Fruit fly (Drosophila melanogaster): Measurements from ENCODE around the gene gdrd.

gdrd gene

DNA sequence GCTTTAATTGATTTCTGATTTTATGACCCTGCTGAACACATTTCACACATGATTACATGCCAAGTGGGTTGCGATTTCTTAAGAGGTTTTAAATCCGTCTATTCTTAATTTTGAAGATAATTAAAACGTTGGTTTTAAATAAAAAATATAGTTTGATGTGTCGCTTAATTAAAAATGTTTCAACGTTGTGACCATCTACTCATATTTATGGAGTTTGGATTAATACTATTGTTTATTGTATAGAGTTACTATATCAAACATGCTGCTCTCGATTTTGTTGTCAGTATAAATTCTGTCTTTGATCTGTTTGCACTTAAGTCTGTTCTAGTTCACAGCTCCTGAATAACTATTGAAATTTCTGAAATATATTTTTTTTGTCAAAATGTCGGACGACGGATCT lies at the start of gene gdrd:
Gene gdrd (plus strand): TSS at position 301 of the 400 bp plus-strand sequence.
- TF ChIP-seq EcR (GFP tag; optimal IDR thresholded peaks at IDR 0.05) (no peak), pan (optimal IDR thresholded peaks at IDR 0.05) (no peak), usp (GFP tag; optimal IDR thresholded peaks at IDR 0.05) (no peak), Dll (optimal IDR thresholded peaks at IDR 0.05) (no peak), CG8478 (optimal IDR thresholded peaks at IDR 0.05) (no peak), psq (optimal IDR thresholded peaks at IDR 0.05) (no peak)

DNA sequence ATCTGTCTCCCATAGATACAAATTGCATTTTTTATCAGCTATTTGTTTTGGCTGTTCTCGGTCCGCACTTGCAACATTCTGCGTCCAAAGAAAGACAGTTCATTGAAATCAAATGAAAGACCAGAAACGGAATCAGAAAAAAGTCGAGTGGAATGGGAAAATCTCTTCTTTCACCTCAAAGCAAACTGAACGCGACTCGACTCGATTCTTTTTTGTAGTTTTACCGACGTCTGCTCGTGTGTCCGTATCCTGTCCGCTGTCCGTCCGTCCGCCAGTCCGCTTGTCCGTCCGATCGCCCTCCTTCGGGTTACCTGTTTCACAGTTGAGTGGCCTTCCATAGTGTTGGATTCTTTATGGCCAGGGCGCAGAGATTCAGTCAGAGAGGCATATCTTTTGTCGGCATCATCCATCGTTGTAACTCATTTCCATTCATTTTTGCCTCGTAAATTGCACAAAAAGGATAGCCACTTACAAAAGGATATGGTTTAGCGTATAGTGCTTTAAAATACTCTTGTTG lies 49.1 kb upstream of the gdrd start:
- TF ChIP-seq pan (optimal IDR thresholded peaks at IDR 0.05) (no peak), psq (optimal IDR thresholded peaks at IDR 0.05) (no peak), CG8478 (optimal IDR thresholded peaks at IDR 0.05) (no peak), usp (GFP tag; optimal IDR thresholded peaks at IDR 0.05) (no peak), EcR (GFP tag; optimal IDR thresholded peaks at IDR 0.05) (no peak), Dll (optimal IDR thresholded peaks at IDR 0.05) (no peak)

DNA sequence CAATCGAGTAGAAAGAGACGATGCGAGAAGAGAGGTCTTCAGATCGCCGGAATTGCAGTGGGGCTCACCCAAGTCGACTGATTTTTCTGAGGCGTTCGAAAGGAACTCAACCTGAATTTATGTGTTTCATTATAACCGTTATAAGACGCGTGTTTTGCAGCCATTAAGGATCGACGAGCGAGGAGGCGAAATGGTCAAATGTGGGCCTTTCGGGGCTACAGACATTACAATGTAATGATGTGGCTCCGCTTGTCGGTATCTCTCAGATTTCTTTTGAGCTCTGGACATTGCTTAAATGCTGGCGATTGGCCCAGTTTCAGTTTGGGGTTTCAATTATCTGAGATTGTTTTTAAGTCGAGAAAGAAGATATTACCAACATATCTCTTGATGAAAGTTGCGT lies 48.3 kb upstream of the gdrd start:
- TF ChIP-seq usp (GFP tag; optimal IDR thresholded peaks at IDR 0.05) = no peak
- TF ChIP-seq Dll (optimal IDR thresholded peaks at IDR 0.05) = no peak
- no peak for TF ChIP-seq psq (optimal IDR thresholded peaks at IDR 0.05)
- TF ChIP-seq CG8478 (optimal IDR thresholded peaks at IDR 0.05) = no peak
- no peak for TF ChIP-seq pan (optimal IDR thresholded peaks at IDR 0.05)
- no peak for TF ChIP-seq EcR (GFP tag; optimal IDR thresholded peaks at IDR 0.05)

DNA sequence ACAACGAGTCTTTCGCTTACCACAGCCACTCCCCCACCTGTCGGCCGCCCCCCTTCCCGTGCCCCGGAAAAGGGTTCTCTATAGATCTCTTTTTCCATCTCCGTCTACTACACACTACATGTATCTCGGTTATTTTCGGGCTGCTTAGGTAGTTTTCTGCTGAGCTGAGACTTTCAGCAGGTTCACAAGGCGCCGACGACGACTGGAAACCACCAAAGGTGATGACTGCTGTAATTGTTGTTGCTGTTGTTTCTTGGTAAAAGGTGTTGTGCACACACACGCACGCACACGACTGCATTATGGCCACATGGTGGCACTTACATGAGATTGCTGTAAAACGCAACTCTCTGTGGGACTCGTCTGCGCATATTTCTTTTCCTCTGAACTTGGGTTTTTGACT lies 47.5 kb upstream of the gdrd start:
- TF ChIP-seq usp (GFP tag; optimal IDR thresholded peaks at IDR 0.05) (no peak), psq (optimal IDR thresholded peaks at IDR 0.05) (no peak), pan (optimal IDR thresholded peaks at IDR 0.05) (no peak), CG8478 (optimal IDR thresholded peaks at IDR 0.05) (no peak), Dll (optimal IDR thresholded peaks at IDR 0.05) (no peak), EcR (GFP tag; optimal IDR thresholded peaks at IDR 0.05) (no peak)

DNA sequence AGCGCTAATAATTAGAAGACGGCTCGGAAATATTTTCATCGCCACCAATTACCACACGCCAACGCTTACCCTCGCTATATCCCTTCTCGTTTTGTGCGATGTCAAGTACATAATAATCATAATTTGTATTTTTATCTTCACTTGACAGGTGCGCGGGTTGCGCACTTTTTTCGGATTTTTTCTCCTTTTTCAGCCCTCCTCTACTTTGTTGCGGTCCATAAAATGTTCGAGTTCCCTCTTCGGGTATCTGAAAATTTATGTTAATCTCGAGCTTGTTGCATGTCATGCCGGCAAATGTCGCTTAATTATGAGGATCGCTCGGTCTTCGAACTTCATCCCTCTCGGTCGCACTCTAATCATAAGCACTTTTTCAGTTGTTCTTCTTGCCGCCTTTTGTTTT lies 46.0 kb upstream of the gdrd start:
- TF ChIP-seq usp (GFP tag; optimal IDR thresholded peaks at IDR 0.05) = no peak
- no peak for TF ChIP-seq EcR (GFP tag; optimal IDR thresholded peaks at IDR 0.05)
- TF ChIP-seq pan (optimal IDR thresholded peaks at IDR 0.05) = no peak
- TF ChIP-seq psq (optimal IDR thresholded peaks at IDR 0.05) = no peak
- TF ChIP-seq CG8478 (optimal IDR thresholded peaks at IDR 0.05) = no peak
- TF ChIP-seq Dll (optimal IDR thresholded peaks at IDR 0.05) = no peak

DNA sequence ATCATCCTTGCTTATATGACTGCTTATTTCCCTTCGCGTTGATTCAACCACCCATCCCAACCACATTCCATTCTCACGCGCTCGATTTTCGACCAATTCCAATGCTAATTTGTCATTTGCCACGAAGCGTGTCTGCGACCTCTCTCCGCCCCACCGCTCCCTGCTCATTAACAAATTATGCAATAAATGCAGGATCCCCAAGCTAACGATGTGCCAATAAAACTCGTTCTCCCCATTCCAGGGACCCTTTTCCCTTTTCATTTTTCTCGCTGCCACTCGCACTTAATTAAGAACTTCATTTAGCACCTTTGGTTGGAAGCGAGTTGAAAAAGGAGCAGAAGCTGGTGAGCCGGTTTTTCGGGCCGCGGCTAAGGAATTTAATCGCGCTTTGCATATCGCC lies 45.2 kb upstream of the gdrd start:
- TF ChIP-seq CG8478 (optimal IDR thresholded peaks at IDR 0.05) (no peak), pan (optimal IDR thresholded peaks at IDR 0.05) (no peak), EcR (GFP tag; optimal IDR thresholded peaks at IDR 0.05) (no peak), psq (optimal IDR thresholded peaks at IDR 0.05) (no peak), usp (GFP tag; optimal IDR thresholded peaks at IDR 0.05) (no peak)

DNA sequence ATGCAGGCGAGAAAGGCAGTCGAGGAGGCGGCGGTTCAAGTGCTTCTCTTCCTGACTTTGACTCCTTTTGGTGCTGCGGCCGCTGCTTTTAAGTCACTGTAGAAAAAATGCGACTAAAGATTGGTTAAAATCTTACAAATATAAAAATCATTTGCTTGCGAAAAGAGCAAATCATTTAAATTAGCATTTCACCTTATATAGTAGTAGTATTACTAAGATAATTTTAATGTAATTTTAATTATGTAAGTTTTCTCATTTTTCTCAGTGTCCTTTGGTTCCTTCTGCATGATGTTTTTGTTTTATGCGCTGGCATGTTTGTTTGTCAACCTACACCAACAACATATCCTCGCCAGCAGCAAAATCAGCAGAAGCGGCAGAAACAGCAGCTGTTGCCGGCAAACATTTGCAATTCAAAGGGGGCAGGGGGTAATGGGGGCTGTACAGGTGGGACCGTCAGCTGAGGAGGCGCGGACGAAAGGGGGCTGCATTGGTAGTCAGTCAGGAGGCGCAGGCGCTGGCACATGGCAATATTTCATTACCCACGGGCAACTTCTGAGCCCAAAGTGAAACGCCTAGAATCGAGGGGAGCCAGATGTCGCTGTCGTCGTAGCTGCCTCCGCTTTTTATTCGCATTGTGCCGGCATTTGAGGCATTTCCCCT lies 43.8 kb upstream of the gdrd start:
- TF ChIP-seq EcR (GFP tag; optimal IDR thresholded peaks at IDR 0.05) = no peak
- no peak for TF ChIP-seq usp (GFP tag; optimal IDR thresholded peaks at IDR 0.05)
- no peak for TF ChIP-seq pan (optimal IDR thresholded peaks at IDR 0.05)
- TF ChIP-seq CG8478 (optimal IDR thresholded peaks at IDR 0.05) = no peak
- no peak for TF ChIP-seq Dll (optimal IDR thresholded peaks at IDR 0.05)
- TF ChIP-seq psq (optimal IDR thresholded peaks at IDR 0.05) = no peak

DNA sequence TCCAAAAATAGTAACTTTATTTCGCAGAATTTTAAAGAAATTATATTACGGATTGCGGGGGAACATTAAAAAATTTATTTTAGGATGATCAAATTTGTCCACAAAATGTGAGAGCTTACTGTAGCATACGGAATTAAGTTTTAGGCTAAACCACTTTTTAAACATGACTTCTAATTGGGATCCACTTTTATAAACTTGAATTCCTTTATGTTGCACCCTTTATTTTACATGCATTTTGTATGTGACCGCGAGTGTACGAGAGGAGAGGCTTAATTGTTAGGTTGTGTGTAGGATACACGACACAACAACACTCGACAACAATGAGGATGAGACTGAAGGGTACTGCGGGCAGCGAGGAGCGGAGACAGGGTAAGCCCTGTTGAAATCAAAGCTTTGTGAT lies 42.2 kb upstream of the gdrd start:
- TF ChIP-seq CG8478 (optimal IDR thresholded peaks at IDR 0.05) (no peak), usp (GFP tag; optimal IDR thresholded peaks at IDR 0.05) (no peak), Dll (optimal IDR thresholded peaks at IDR 0.05) (no peak), EcR (GFP tag; optimal IDR thresholded peaks at IDR 0.05) (no peak), pan (optimal IDR thresholded peaks at IDR 0.05) (no peak), psq (optimal IDR thresholded peaks at IDR 0.05) (no peak)

DNA sequence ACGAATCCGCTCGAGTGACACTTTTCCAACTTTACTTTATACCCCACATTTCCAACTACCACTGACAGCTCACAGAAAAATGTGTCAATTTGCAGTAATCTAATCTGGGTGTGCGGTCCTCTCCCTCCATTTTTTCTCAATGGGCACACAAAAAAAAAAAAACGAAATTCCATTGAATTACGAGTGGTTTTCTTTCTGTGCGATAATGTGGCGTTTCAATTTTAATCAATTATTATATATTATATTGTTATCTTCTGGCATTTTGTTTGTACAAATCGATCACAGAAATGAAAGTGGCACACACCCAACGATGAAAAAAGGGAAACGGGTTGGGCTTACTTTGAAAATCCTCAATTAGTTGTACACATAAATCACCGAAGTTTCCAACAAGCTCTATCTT lies 40.8 kb upstream of the gdrd start:
- TF ChIP-seq pan (optimal IDR thresholded peaks at IDR 0.05) (no peak), psq (optimal IDR thresholded peaks at IDR 0.05) (no peak), CG8478 (optimal IDR thresholded peaks at IDR 0.05) (no peak), Dll (optimal IDR thresholded peaks at IDR 0.05) (no peak), EcR (GFP tag; optimal IDR thresholded peaks at IDR 0.05) (no peak), usp (GFP tag; optimal IDR thresholded peaks at IDR 0.05) (no peak)

DNA sequence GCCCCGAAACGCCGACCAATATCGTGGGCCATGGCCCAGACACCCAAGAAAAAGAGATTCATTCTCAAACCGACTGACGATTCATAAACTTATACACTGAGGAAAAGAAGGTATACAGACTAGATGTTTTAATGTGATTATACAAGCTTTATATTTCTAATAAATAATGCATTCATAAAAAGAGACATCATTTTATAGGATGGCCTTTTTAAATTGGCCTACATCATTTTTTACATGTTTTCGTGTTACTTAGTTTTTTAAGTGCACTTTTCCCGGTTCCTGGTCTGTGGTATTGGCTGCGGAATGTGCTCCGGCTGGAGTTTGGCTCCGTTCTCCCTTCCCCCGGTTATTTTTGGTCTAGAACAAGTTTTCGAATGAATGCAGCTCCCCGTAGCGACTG lies 38.6 kb upstream of the gdrd start:
- TF ChIP-seq usp (GFP tag; optimal IDR thresholded peaks at IDR 0.05) = no peak
- TF ChIP-seq EcR (GFP tag; optimal IDR thresholded peaks at IDR 0.05) = no peak
- TF ChIP-seq pan (optimal IDR thresholded peaks at IDR 0.05) = no peak
- TF ChIP-seq Dll (optimal IDR thresholded peaks at IDR 0.05) = no peak
- no peak for TF ChIP-seq psq (optimal IDR thresholded peaks at IDR 0.05)
- TF ChIP-seq CG8478 (optimal IDR thresholded peaks at IDR 0.05) = no peak

DNA sequence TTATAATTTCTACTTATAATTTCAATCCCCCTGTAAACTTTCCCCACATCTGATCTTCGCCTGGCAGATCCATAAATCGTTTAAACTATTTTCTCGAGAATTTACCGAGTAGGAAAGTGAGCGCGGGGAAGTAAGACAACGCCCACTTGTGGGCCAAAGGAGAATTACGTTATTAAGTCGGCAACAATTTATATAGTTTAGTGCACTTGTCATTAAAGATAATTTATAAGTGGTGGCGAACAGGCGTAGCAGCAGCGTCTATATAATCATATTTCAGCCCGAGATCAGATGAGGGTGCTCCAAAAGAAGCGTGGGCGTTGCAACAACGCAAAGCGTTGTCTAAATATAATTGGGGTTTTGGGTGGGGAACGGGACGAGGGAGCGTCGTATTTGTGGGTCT lies 36.4 kb upstream of the gdrd start:
- TF ChIP-seq EcR (GFP tag; optimal IDR thresholded peaks at IDR 0.05) (peak in 1 of 2 experiments; percentile 1), CG8478 (optimal IDR thresholded peaks at IDR 0.05) (no peak)

DNA sequence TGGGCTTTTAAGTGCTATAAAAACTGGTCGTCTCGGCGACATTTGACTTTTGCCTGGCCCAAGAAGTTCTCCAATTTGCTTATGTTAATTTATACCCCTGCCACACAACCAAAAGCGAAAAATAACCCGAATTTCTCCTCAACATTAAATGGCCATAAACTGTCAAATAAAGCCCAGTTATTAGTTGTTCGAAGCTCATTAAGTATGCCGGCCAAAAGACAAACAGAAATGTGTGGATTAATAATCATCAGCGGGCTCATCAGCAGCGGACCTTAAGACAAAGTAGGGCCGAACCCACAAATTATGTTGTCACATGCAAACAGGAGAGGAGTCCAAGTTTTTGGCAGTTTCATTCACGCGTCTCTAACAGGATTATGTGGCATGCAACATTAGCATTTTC lies 36.0 kb upstream of the gdrd start:
- TF ChIP-seq Dll (optimal IDR thresholded peaks at IDR 0.05) = no peak
- TF ChIP-seq EcR (GFP tag; optimal IDR thresholded peaks at IDR 0.05) = no peak
- TF ChIP-seq pan (optimal IDR thresholded peaks at IDR 0.05) = no peak
- no peak for TF ChIP-seq usp (GFP tag; optimal IDR thresholded peaks at IDR 0.05)
- no peak for TF ChIP-seq CG8478 (optimal IDR thresholded peaks at IDR 0.05)
- no peak for TF ChIP-seq psq (optimal IDR thresholded peaks at IDR 0.05)

DNA sequence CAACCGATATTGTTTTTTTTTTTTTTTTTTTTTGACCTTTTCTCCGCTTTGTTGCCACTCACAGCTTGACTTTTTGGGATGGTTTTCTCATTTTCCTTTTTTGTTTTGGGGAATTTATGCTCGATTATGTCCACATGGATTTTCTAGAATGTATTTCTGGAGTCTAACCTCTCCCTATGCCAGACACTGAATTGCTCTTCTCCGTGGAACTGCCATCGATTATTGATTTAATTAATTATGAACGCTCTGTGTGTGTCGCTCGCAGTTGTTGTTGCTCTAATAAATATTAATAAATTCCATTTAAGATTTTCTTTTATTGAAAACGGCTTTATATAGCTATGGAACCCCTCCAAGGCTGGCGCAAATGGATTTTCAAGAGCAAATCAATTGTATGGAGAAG lies 35.5 kb upstream of the gdrd start:
- TF ChIP-seq usp (GFP tag; optimal IDR thresholded peaks at IDR 0.05) (no peak), CG8478 (optimal IDR thresholded peaks at IDR 0.05) (no peak), EcR (GFP tag; optimal IDR thresholded peaks at IDR 0.05) (no peak), Dll (optimal IDR thresholded peaks at IDR 0.05) (no peak), pan (optimal IDR thresholded peaks at IDR 0.05) (no peak)

All from whole organism.